Fruit fly (Drosophila melanogaster) whole organism, embryonic: Measurements from ENCODE around the gene cher.

ENCODE experiments used
- Adf1 ChIP-seq: fragments of 200-800 bp; sonication (Bioruptor generic); IDR thresholded peaks from 2 replicates; pipeline ENCODE4 v1.3.6; 2022; ENCODE audit warnings: missing biosample characterization, missing genetic modification characterization
- Antp ChIP-seq: fragments of 200-800 bp; sonication (Bioruptor generic); optimal IDR thresholded peaks from 3 replicates; lab custom pipeline; 2016; ENCODE audit warnings: missing biosample characterization, missing genetic modification characterization
- Atf6 ChIP-seq: fragments of 200-800 bp; sonication (Bioruptor generic); IDR thresholded peaks from 2 replicates; pipeline ENCODE4 v1.3.6; 2022; ENCODE audit warnings: missing biosample characterization, missing genetic modification characterization
- Bdp1 ChIP-seq: fragments of 200-800 bp; sonication (Bioruptor generic); optimal IDR thresholded peaks from 3 replicates; lab custom pipeline; 2016; ENCODE audit warnings: missing biosample characterization, missing genetic modification characterization
- CG11456 ChIP-seq: fragments of 200-800 bp; sonication (Bioruptor generic); IDR thresholded peaks from 3 replicates; pipeline ENCODE4 v1.3.6; 2022; ENCODE audit warnings: missing biosample characterization, missing genetic modification characterization
- CG12104 ChIP-seq: fragments of 200-800 bp; sonication (Bioruptor generic); optimal IDR thresholded peaks from 3 replicates; lab custom pipeline; 2016; ENCODE audit warnings: missing biosample characterization, missing genetic modification characterization
- CG12236 ChIP-seq: fragments of 200-800 bp; sonication (Bioruptor generic); optimal IDR thresholded peaks from 2 replicates; lab custom pipeline; 2016; ENCODE audit warnings: missing biosample characterization, missing genetic modification characterization
- CG14441 ChIP-seq: fragments of 200-800 bp; sonication (Bioruptor generic); IDR thresholded peaks from 2 replicates; pipeline ENCODE4 v1.3.6; 2022; ENCODE audit warnings: missing biosample characterization, missing genetic modification characterization
- CG17361 ChIP-seq: fragments of 200-800 bp; sonication (Bioruptor generic); IDR thresholded peaks from 3 replicates; pipeline ENCODE4 v1.3.6; 2022; ENCODE audit warnings: missing biosample characterization, missing genetic modification characterization
- CG2678 ChIP-seq: fragments of 200-800 bp; sonication (Bioruptor generic); optimal IDR thresholded peaks from 3 replicates; lab custom pipeline; 2019; ENCODE audit warnings: missing biosample characterization, mild to moderate bottlenecking, missing genetic modification characterization, moderate library complexity
- CG31441 ChIP-seq: fragments of 200-800 bp; sonication (Bioruptor generic); IDR thresholded peaks from 2 replicates; pipeline ENCODE4 v1.3.6; 2022; ENCODE audit warnings: missing biosample characterization, missing genetic modification characterization
- CG3281 ChIP-seq: fragments of 200-800 bp; sonication (Bioruptor generic); optimal IDR thresholded peaks from 3 replicates; lab custom pipeline; 2017; ENCODE audit warnings: missing biosample characterization, mild to moderate bottlenecking, missing genetic modification characterization
- CG34224 ChIP-seq: fragments of 200-800 bp; sonication (Bioruptor generic); IDR thresholded peaks from 3 replicates; pipeline ENCODE4 v1.3.6; 2022; ENCODE audit warnings: missing biosample characterization, missing genetic modification characterization; ENCODE audit not compliant: partially characterized antibody
- CG4360 ChIP-seq: fragments of 200-800 bp; sonication (Bioruptor generic); IDR thresholded peaks from 2 replicates; pipeline ENCODE4 v1.3.6; 2022; ENCODE audit warnings: missing biosample characterization, missing genetic modification characterization
- CG6175 ChIP-seq: fragments of 200-800 bp; sonication (Bioruptor generic); IDR thresholded peaks from 3 replicates; pipeline ENCODE4 v1.3.6; 2022; ENCODE audit warnings: missing biosample characterization, missing genetic modification characterization
- CG6854 ChIP-seq: fragments of 200-800 bp; sonication (Bioruptor generic); optimal IDR thresholded peaks from 3 replicates; lab custom pipeline; 2017; ENCODE audit warnings: missing biosample characterization, mild to moderate bottlenecking, missing genetic modification characterization
- CG7839 ChIP-seq: fragments of 200-800 bp; sonication (Bioruptor generic); optimal IDR thresholded peaks from 3 replicates; lab custom pipeline; 2018; ENCODE audit warnings: missing biosample characterization, mild to moderate bottlenecking, missing genetic modification characterization, moderate library complexity
- CG7928 ChIP-seq: fragments of 200-800 bp; sonication (Bioruptor generic); optimal IDR thresholded peaks from 2 replicates; lab custom pipeline; 2017; ENCODE audit warnings: missing biosample characterization, mild to moderate bottlenecking, missing genetic modification characterization
- CG8281 ChIP-seq: fragments of 200-800 bp; sonication (Bioruptor generic); optimal IDR thresholded peaks from 2 replicates; lab custom pipeline; 2018; ENCODE audit warnings: missing biosample characterization, mild to moderate bottlenecking, missing genetic modification characterization, moderate library complexity
- CG8359 ChIP-seq: fragments of 200-800 bp; sonication (Bioruptor generic); optimal IDR thresholded peaks from 2 replicates; lab custom pipeline; 2017; ENCODE audit warnings: missing biosample characterization, mild to moderate bottlenecking, missing genetic modification characterization, borderline replicate concordance
- CHES-1-like ChIP-seq: fragments of 200-800 bp; sonication (Bioruptor generic); optimal IDR thresholded peaks from 2 replicates; lab custom pipeline; 2016; ENCODE audit warnings: missing biosample characterization, missing genetic modification characterization
- CTCF ChIP-seq: fragments of 200-800 bp; sonication (Bioruptor generic); optimal IDR thresholded peaks from 2 replicates; lab custom pipeline; 2017; ENCODE audit warnings: missing biosample characterization, mild to moderate bottlenecking, missing genetic modification characterization, moderate library complexity
- Eip74EF ChIP-seq, 2 experiments: fragments of 200-800 bp in 1 of 2; fragments of >200 bp in 1 of 2; sonication (Bioruptor generic) in 1 of 2; optimal IDR thresholded peaks; 2 replicates each; lab custom pipeline; 2017 to 2019; ENCODE audit warnings: missing biosample characterization in 2 of 2, missing genetic modification characterization in 2 of 2, mild to moderate bottlenecking in 1 of 2, moderate library complexity in 1 of 2
- H15 ChIP-seq: fragments of 200-800 bp; sonication (Bioruptor generic); IDR thresholded peaks from 3 replicates; pipeline ENCODE4 v1.3.6; 2022; ENCODE audit warnings: missing biosample characterization, missing genetic modification characterization
- Hr51 ChIP-seq, 2 experiments: fragments of 200-800 bp; sonication (Bioruptor generic); optimal IDR thresholded peaks; 2 replicates in 1 of 2; 3 replicates in 1 of 2; lab custom pipeline; 2016 to 2018; ENCODE audit warnings: missing biosample characterization in 2 of 2, missing genetic modification characterization in 2 of 2, mild to moderate bottlenecking in 1 of 2, moderate library complexity in 1 of 2
- Sox102F ChIP-seq: fragments of 200-800 bp; sonication (Bioruptor generic); optimal IDR thresholded peaks from 2 replicates; lab custom pipeline; 2018; ENCODE audit warnings: missing biosample characterization, mild to moderate bottlenecking, missing genetic modification characterization, moderate library complexity
- chinmo ChIP-seq: fragments of 200-800 bp; sonication (Bioruptor generic); IDR thresholded peaks from 4 replicates; pipeline ENCODE4 v1.3.6; 2022; ENCODE audit warnings: missing biosample characterization, missing genetic modification characterization; ENCODE audit not compliant: partially characterized antibody
- crol ChIP-seq: fragments of 200-800 bp; sonication (Bioruptor generic); IDR thresholded peaks from 2 replicates; pipeline ENCODE4 v1.3.6; 2022; ENCODE audit warnings: missing biosample characterization, missing genetic modification characterization
- dm ChIP-seq: fragments of 200-800 bp; sonication (Bioruptor generic); optimal IDR thresholded peaks from 3 replicates; lab custom pipeline; 2016; ENCODE audit warnings: missing biosample characterization, missing genetic modification characterization
- dmrt99B ChIP-seq: fragments of 200-800 bp; sonication (Bioruptor generic); optimal IDR thresholded peaks from 2 replicates; lab custom pipeline; 2018; ENCODE audit warnings: missing biosample characterization, mild to moderate bottlenecking, missing genetic modification characterization, moderate library complexity
- dysf ChIP-seq: fragments of 200-800 bp; sonication (Bioruptor generic); IDR thresholded peaks from 3 replicates; pipeline ENCODE4 v1.3.6; 2022; ENCODE audit warnings: missing biosample characterization, missing genetic modification characterization
- fd64A ChIP-seq: fragments of 200-800 bp; sonication (Bioruptor generic); optimal IDR thresholded peaks from 3 replicates; lab custom pipeline; 2018; ENCODE audit warnings: missing biosample characterization, mild to moderate bottlenecking, missing genetic modification characterization
- gem ChIP-seq: fragments of 200-800 bp; sonication (Bioruptor generic); optimal IDR thresholded peaks from 2 replicates; lab custom pipeline; 2019; ENCODE audit warnings: missing biosample characterization, mild to moderate bottlenecking, missing genetic modification characterization, moderate library complexity
- lab ChIP-seq: fragments of 200-800 bp; sonication (Bioruptor generic); optimal IDR thresholded peaks from 3 replicates; lab custom pipeline; 2017; ENCODE audit warnings: missing biosample characterization, missing genetic modification characterization, mild to moderate bottlenecking, moderate library complexity, missing genetic modification reagents
- mld ChIP-seq: fragments of 200-800 bp; sonication (Bioruptor generic); IDR thresholded peaks from 3 replicates; pipeline ENCODE4 v1.3.6; 2022; ENCODE audit warnings: missing biosample characterization, missing genetic modification characterization; ENCODE audit not compliant: partially characterized antibody
- pros ChIP-seq: fragments of 200-800 bp; sonication (Bioruptor generic); optimal IDR thresholded peaks from 3 replicates; lab custom pipeline; 2019; ENCODE audit warnings: missing biosample characterization, mild to moderate bottlenecking, missing genetic modification characterization, moderate library complexity
- ranshi ChIP-seq: fragments of 200-800 bp; sonication (Bioruptor generic); IDR thresholded peaks from 2 replicates; pipeline ENCODE4 v1.3.6; 2022; ENCODE audit warnings: missing biosample characterization, missing genetic modification characterization
- rib ChIP-seq: fragments of 200-800 bp; sonication (Bioruptor generic); IDR thresholded peaks from 2 replicates; pipeline ENCODE4 v1.3.6; 2022; ENCODE audit warnings: missing biosample characterization, missing genetic modification characterization
- sens ChIP-seq: fragments of 200-800 bp; sonication (Bioruptor generic); peaks from one replicate; lab custom pipeline; 2016; ENCODE audit warnings: missing biosample characterization, missing genetic modification characterization
- sob ChIP-seq: fragments of 200-800 bp; sonication (Bioruptor generic); IDR thresholded peaks from 2 replicates; pipeline ENCODE4 v1.3.6; 2022; ENCODE audit warnings: missing biosample characterization, missing genetic modification characterization
- sqz ChIP-seq: fragments of 200-800 bp; sonication (Bioruptor generic); optimal IDR thresholded peaks from 3 replicates; lab custom pipeline; 2018; ENCODE audit warnings: missing biosample characterization, mild to moderate bottlenecking, missing genetic modification characterization
- sr ChIP-seq: fragments of 200-800 bp; sonication (Bioruptor generic); IDR thresholded peaks from 3 replicates; pipeline ENCODE4 v1.3.6; 2022; ENCODE audit warnings: missing biosample characterization, missing genetic modification characterization
- tna ChIP-seq: fragments of 200-800 bp; sonication (Bioruptor generic); IDR thresholded peaks from 2 replicates; pipeline ENCODE4 v1.3.6; 2022; ENCODE audit warnings: missing biosample characterization, missing genetic modification characterization; ENCODE audit not compliant: partially characterized antibody
- usp ChIP-seq: fragments of >200 bp; optimal IDR thresholded peaks from 2 replicates; lab custom pipeline; 2017; ENCODE audit warnings: missing biosample characterization, missing genetic modification characterization
- yki ChIP-seq: fragments of >200 bp; optimal IDR thresholded peaks from 3 replicates; lab custom pipeline; 2018

The cher gene

DNA sequence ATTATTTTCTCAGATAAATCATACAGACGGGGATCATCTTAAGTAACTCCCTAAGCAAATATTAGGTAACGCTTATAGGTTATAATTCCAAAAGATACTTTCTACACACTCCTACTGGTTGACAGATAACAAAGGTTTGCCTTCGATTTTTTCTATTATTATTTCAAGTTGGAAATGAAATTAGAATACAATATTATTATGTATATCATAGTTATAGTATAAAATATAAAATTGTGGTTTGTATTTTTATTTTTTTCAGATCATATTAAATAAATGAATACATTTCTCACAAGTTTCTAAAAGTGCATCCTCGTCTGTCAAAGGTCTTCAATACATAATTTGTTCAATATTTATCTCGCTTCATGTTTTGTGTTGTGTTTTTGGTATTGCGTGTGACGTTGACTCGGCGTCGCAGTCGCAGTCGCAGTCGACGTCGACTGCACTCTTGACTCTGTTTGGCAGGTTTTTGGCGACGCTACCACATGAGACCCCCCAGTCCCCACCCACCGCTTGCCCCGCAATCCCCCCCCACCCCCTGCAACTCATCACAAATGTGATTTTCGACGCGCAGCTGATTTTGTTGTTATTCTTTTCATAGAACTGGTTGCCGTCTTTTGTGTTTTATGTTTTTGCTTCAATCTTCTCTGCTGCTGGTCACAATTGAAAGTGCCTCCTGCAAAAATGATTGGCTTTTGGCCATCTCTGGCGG lies 2.2 kb downstream of the cher start:
- TF ChIP-seq CG12104 (GFP tag; lab: Kevin White, UChicago) (no peak), sens (GFP tag; lab: Kevin White, UChicago) (peak; percentile 5), CG31441 (GFP tag; lab: Robert Waterston, UW) (0 out of 2 replicates have a peak, but pooled peaks have one; percentile 37), sob (GFP tag; lab: Robert Waterston, UW) (no peak), Hr51 (GFP tag; optimal IDR thresholded peaks at IDR 0.05; lab: Kevin White, UChicago) (peak in 1 of 2 experiments; percentile 40), rib (peak; percentile 24; the same call in 1 of the 2 replicates), CG6175 (GFP tag; lab: Robert Waterston, UW) (peak; percentile 87), CG7928 (GFP tag; lab: Kevin White, UChicago) (no peak), ranshi (no peak), crol (peak; percentile 91), CG2678 (tag; lab: Kevin White, UChicago) (peak; percentile 14), CG4360 (GFP tag; lab: Robert Waterston, UW) (no peak), Adf1 (GFP tag; lab: Robert Waterston, UW) (peak; percentile 73), dmrt99B (tag; lab: Kevin White, UChicago) (peak; percentile 27), CG7839 (tag; lab: Kevin White, UChicago) (peak; percentile 7), gem (tag; lab: Kevin White, UChicago) (peak; percentile 31), chinmo (GFP tag; lab: Robert Waterston, UW) (peak; percentile 88; the same call in 3 of the 4 replicates), Sox102F (GFP tag; lab: Kevin White, UChicago) (peak; percentile 18), CG17361 (GFP tag; lab: Robert Waterston, UW) (0 out of 3 replicates have a peak, but pooled peaks have one; percentile 14), dysf (GFP tag; lab: Robert Waterston, UW) (0 out of 3 replicates have a peak, but pooled peaks have one; percentile 10), CG8281 (peak; percentile 95), CG11456 (GFP tag; lab: Robert Waterston, UW) (no peak)

DNA sequence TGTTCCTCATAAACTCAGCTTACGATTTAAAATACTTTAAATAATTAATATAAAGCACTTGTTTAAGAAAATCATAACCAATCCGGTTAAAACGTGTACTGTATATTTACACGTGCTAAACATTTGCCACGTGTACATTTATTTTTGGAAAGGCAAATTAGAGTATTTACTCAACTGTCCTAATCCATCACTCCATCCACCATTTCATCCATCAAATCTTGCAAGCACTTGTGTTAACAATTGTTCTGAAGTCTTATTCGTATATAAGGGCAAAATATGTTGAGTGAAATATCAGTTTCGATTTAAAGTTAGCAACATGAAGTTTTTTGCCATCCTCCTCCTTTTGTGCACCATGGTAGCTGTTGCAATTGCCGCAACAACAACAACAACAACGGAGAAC lies 3.9 kb downstream of the cher start, which contains the start of gene CG42779:
CG42779 (plus strand) TSS at position 301 of the 400 bp plus-strand sequence.
- TF ChIP-seq lab (GFP tag; lab: Kevin White, UChicago) (peak; percentile 14), usp (GFP tag; lab: Kevin White, UChicago) (no peak)

DNA sequence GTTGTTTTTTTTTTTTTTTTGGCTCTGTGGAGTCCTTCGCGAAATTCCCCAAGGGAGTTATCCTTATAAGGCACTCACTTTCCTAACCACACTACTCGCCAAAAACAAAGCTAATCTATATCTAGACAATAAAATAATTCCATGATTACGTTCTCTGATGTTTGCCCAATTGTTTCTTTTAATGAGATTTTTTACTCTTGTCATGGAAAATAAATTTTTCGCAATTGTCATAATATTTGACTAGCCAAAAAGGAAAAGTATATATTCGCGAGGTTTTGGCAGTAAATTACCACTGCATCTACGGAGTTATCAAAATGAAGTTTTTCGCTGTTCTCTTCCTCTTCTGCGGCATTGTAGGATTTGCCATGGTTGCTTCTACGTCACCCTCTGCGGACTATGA lies 5.0 kb downstream of the cher start, which contains the start of gene CG34278:
CG34278 (plus strand) TSS at position 301 of the 400 bp plus-strand sequence.
- TF ChIP-seq fd64A (GFP tag; lab: Kevin White, UChicago) (no peak), H15 (GFP tag; lab: Robert Waterston, UW) (no peak), Antp (no peak), Bdp1 (GFP tag; lab: Kevin White, UChicago) (no peak), sens (GFP tag; lab: Kevin White, UChicago) (peak; percentile 12), sqz (GFP tag; lab: Kevin White, UChicago) (no peak), sr (GFP tag; lab: Robert Waterston, UW) (no peak), CHES-1-like (GFP tag; lab: Kevin White, UChicago) (no peak)

DNA sequence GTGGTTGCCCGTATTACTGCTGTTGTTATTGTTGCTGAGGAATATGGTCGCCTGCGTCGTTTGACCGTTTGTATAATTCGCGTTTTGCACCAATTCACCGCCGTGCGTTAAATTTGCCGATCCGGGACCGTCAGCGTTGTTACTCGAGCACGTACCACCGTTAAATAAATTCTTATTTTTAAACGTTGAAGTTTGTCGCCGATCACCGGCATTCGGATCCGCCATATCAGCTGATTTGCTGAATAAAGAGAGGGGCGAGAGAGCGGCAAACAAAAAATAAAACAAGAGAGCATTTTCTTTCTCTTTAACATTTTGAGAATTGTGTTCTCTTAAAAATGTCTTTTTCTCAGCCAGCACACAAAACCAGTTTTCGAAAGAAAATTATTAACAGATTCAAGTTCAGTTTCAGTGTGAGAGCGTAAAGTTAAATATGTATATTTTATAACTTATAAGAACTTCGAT lies 6.2 kb downstream of the cher start:
- TF ChIP-seq CG14441: peak; percentile 23; the same call in 1 of the 2 replicates
- 0 out of 2 replicates have a peak, but pooled peaks have one; percentile 13 for TF ChIP-seq sob (GFP tag; lab: Robert Waterston, UW)
- TF ChIP-seq CG3281 (GFP tag; lab: Kevin White, UChicago): peak; percentile 42
- TF ChIP-seq CG6854 (GFP tag; lab: Kevin White, UChicago): peak; percentile 11
- 0 out of 2 replicates have a peak, but pooled peaks have one; percentile 21 for TF ChIP-seq tna (GFP tag; lab: Robert Waterston, UW)
- no peak for TF ChIP-seq CG12236 (GFP tag; lab: Kevin White, UChicago)
- peak; percentile 49 for TF ChIP-seq CG34224 (GFP tag; lab: Robert Waterston, UW)
- peak; percentile 55 for TF ChIP-seq CTCF (GFP tag; lab: Kevin White, UChicago)
- peak in 1 of 2 experiments; percentile 7 for TF ChIP-seq Eip74EF (GFP tag; optimal IDR thresholded peaks at IDR 0.05; lab: Kevin White, UChicago)
- TF ChIP-seq Atf6 (GFP tag; lab: Robert Waterston, UW): peak; percentile 32; the same call in 1 of the 2 replicates
- TF ChIP-seq pros: peak; percentile 68
- peak; percentile 57 for TF ChIP-seq yki (lab: Kevin White, UChicago)
- no peak for TF ChIP-seq dm (GFP tag; lab: Kevin White, UChicago)
- TF ChIP-seq CG8359 (GFP tag; lab: Kevin White, UChicago): peak; percentile 7
- TF ChIP-seq mld (GFP tag; lab: Robert Waterston, UW): no peak
